Worm (Caenorhabditis elegans) whole organism, L2 larva: Measurements from ENCODE around the gene ins-10.

Experiments
- Y55F3AM.14 ChIP-seq: fragments of 200-800 bp; sonication (Bioruptor generic); optimal IDR thresholded peaks from 2 replicates; lab custom pipeline; 2018; ENCODE audit warnings: mild to moderate bottlenecking, missing genetic modification characterization, missing compliant biosample characterization
- snpc-4 ChIP-seq: fragments of 150-350 bp; optimal IDR thresholded peaks from 2 replicates; lab custom pipeline; 2014; ENCODE audit warnings: missing biosample characterization, missing genetic modification characterization

DNA sequence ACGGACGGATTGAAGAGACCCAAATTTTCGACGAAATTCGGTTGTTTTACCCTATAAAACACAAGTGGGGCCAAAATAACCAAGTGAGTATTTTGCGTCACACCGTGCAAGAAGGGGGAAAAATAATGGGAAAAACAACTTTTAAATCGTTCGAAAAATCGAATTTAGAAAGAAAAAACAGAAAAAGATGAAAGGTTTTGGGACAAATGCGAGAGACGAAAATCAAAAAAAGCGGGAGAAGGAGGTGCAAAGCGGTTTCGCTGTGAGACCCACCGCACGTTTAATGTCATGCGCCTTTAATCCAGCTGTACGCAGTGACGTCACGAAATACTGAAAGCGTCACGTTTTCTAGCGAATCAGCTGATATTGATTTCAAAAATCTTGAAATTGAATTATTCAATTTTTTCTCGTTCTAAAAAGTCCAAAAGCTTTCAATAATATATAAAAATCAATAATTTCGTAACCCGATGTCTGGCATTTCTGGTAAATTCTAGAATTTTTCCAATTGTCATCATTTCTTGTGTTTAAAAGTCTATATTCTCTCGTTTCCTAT, 21.7 kb upstream of the ins-10 start, which contains the start of the genes ddx-17 and aip-1:
- no peak for TF ChIP-seq Y55F3AM.14 (GFP tag; lab: Kevin White, UChicago)
- peak; percentile 59 for TF ChIP-seq snpc-4 (tag; lab: Kevin White, UChicago)
